Worm (Caenorhabditis elegans) whole organism, early embryonic: ENCODE data around the gene B0001.5.
"Not testable (repeated sequence)": the region's sequence is repeated elsewhere in the genome, so short reads cannot be mapped to it uniquely, and the experiment has no call there.

Experiments
- B0310.2 ChIP-seq: sonication (generic microtip); optimal IDR thresholded peaks from 2 replicates; lab custom pipeline; 2016; ENCODE audit warnings: mild to moderate bottlenecking, missing genetic modification characterization, missing compliant biosample characterization
- F13C5.2 ChIP-seq: sonication (generic microtip); optimal IDR thresholded peaks from 2 replicates; lab custom pipeline; 2017; ENCODE audit warnings: mild to moderate bottlenecking, missing genetic modification characterization, inconsistent platforms, missing compliant biosample characterization
- aly-1 ChIP-seq: sonication (generic microtip); optimal IDR thresholded peaks from 2 replicates; lab custom pipeline; 2016; ENCODE audit warnings: missing genetic modification characterization, missing compliant biosample characterization
- ama-1 ChIP-seq: fragments of 150-350 bp; optimal IDR thresholded peaks from 2 replicates; lab custom pipeline; 2014
- ceh-13 ChIP-seq: fragments of 200-800 bp; sonication (Bioruptor generic); optimal IDR thresholded peaks from 2 replicates; lab custom pipeline; 2018; ENCODE audit warnings: mild to moderate bottlenecking, missing genetic modification characterization, missing compliant biosample characterization
- ceh-36 ChIP-seq: sonication (generic microtip); optimal IDR thresholded peaks from 2 replicates; lab custom pipeline; 2016; ENCODE audit warnings: missing genetic modification characterization, inconsistent platforms, missing compliant biosample characterization
- ets-7 ChIP-seq: sonication (generic microtip); optimal IDR thresholded peaks from 2 replicates; lab custom pipeline; 2016; ENCODE audit warnings: missing genotype, missing genetic modification characterization, missing compliant biosample characterization
- flt-1 ChIP-seq: fragments of 200-800 bp; sonication (Bioruptor generic); IDR thresholded peaks from 2 replicates; pipeline ENCODE4 v1.3.6; 2022; ENCODE audit warnings: missing genetic modification characterization, missing compliant biosample characterization
- hmbx-1 ChIP-seq: sonication (generic microtip); optimal IDR thresholded peaks from 2 replicates; lab custom pipeline; 2016; ENCODE audit warnings: mild to moderate bottlenecking, missing genetic modification characterization, missing compliant biosample characterization
- hmg-4 ChIP-seq: fragments of 200-800 bp; sonication (Bioruptor generic); optimal IDR thresholded peaks from 2 replicates; lab custom pipeline; 2018; ENCODE audit warnings: mild to moderate bottlenecking, missing genetic modification characterization, missing compliant biosample characterization
- hnd-1 ChIP-seq: sonication (generic microtip); optimal IDR thresholded peaks from 2 replicates; lab custom pipeline; 2016; ENCODE audit warnings: missing genetic modification characterization, missing compliant biosample characterization
- pes-1 ChIP-seq: fragments of 200-800 bp; sonication (Bioruptor generic); IDR thresholded peaks from 2 replicates; pipeline ENCODE4 v1.3.6; 2022; ENCODE audit warnings: missing genetic modification reagents, missing genetic modification characterization, missing compliant biosample characterization
- scrt-1 ChIP-seq: fragments of 200-800 bp; sonication (Bioruptor generic); IDR thresholded peaks from 2 replicates; pipeline ENCODE4 v1.3.6; 2022; ENCODE audit warnings: missing genetic modification characterization, missing compliant biosample characterization
- sea-1 ChIP-seq: fragments of 200-800 bp; sonication (Bioruptor generic); conservative IDR thresholded peaks from 2 replicates; pipeline ENCODE4 v1.3.6; 2022; ENCODE audit warnings: missing genetic modification characterization, missing compliant biosample characterization
- tbx-11 ChIP-seq: fragments of 200-800 bp; sonication (Bioruptor generic); IDR thresholded peaks from 2 replicates; pipeline ENCODE4 v1.3.6; 2022; ENCODE audit warnings: missing genetic modification characterization, missing compliant biosample characterization
- tbx-37 ChIP-seq: fragments of 200-800 bp; sonication (Bioruptor generic); conservative IDR thresholded peaks from 2 replicates; pipeline ENCODE4 v1.3.6; 2022; ENCODE audit warnings: missing genetic modification reagents, missing genetic modification characterization, missing compliant biosample characterization
- tra-4 ChIP-seq: sonication (generic microtip); optimal IDR thresholded peaks from 2 replicates; lab custom pipeline; 2017; ENCODE audit warnings: missing genetic modification characterization, missing compliant biosample characterization

B0001.5 gene

DNA sequence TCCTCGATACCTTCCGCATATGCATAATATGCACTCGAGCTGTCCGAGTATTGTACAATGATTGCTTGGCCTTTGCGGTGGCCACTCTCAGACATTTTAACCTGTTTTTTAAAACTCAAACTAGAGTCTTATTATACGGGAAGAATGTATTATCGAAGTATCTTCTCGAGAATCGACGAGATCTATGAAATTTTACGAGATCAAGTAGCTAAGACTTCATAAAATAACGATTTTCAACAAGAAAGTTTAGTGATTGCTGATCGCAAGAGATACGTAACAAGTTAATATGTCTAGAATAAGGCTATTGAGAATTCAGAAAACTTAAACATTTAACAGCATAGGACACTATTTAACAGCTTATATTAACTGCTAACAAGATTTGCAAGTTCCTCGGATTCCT lies at the start of gene B0001.5:
B0001.5 (minus strand) TSS at position 101 of the 400 bp plus-strand sequence.
- TF ChIP-seq hnd-1 (tag; lab: Kevin White, UChicago) = no peak
- no peak for TF ChIP-seq ets-7
- TF ChIP-seq hmbx-1 = no peak
- no peak for TF ChIP-seq tbx-11
- TF ChIP-seq scrt-1 (GFP tag; lab: Robert Waterston, UW) = no peak
- no peak for TF ChIP-seq hmg-4
- no peak for TF ChIP-seq ama-1 (lab: Kevin White, UChicago)

- no peak for TF ChIP-seq ceh-13 (GFP tag; lab: Kevin White, UChicago)
- no peak for TF ChIP-seq hmbx-1
- no peak for TF ChIP-seq ets-7
- TF ChIP-seq aly-1 (tag; lab: Kevin White, UChicago) = no peak
- TF ChIP-seq scrt-1 (GFP tag; lab: Robert Waterston, UW) = no peak
- TF ChIP-seq tbx-11 = no peak
- no peak for TF ChIP-seq hnd-1 (tag; lab: Kevin White, UChicago)
- TF ChIP-seq hmg-4 = no peak
- TF ChIP-seq F13C5.2 (tag; lab: Kevin White, UChicago) = no peak
- TF ChIP-seq pes-1 (GFP tag; lab: Robert Waterston, UW) = no peak
- no peak for TF ChIP-seq ama-1 (lab: Kevin White, UChicago)
- TF ChIP-seq B0310.2 (tag; lab: Kevin White, UChicago) = no peak
- TF ChIP-seq sea-1 = no peak
- no peak for TF ChIP-seq tra-4
- TF ChIP-seq tbx-37 (GFP tag; lab: Robert Waterston, UW) = no peak
- no peak for TF ChIP-seq flt-1
- TF ChIP-seq ceh-36 (tag; lab: Kevin White, UChicago) = no peak
These were observed 49.1 kb upstream of the B0001.5 start for ce11 chrIV:12192104-12192763.

DNA sequence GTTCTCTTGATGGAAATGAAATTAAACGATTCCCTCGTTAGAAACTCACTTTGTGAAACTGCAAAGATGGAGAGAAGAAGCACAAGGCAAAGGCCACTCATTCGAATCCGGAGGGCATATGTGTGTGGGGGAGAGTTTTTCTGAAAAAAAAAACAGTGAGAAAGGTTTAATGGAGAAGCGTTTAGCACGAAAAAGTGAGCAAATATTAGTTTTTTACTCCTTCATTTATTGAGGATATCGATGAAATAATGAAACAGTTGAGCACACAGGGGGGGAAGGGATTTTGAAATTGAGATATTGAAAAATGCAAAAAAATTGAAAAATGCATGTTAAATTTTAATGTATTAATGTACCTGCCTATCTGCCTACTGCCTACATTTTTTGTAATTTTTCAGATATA lies 35.1 kb upstream of the B0001.5 start, which contains the start of gene nlr-1:
nlr-1 (minus strand) TSS at position 101 of the 400 bp plus-strand sequence.
- not testable (repeated sequence) for TF ChIP-seq ceh-13 (GFP tag; lab: Kevin White, UChicago); tbx-11; pes-1 (GFP tag; lab: Robert Waterston, UW)

ce11 chrIV:12170396-12170795 lies 27.3 kb upstream of the B0001.5 start:
- peak; percentile 56; the same call in 1 of the 2 replicates for TF ChIP-seq flt-1

DNA sequence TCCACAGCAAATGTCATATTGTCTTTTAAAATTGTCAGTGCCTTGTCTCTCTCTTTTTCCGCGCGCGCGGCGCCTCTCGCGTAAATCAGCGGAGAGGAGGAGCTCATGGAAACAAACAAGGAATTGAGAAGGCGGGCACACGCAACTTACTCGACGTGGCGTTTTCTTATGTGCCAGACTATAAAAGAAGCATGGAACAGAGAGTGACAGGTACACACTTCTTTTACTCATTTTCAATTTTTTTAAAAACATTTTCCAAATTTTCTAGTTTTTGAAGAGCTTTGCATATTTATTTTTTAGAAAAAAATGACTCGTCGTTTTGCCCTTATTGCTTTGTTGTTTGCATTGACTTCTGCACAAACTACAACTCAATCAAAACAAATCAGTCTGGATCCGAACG lies 24.8 kb upstream of the B0001.5 start, which contains the start of gene F20B10.3:
F20B10.3 (plus strand) TSS at position 301 of the 400 bp plus-strand sequence.
- no peak for TF ChIP-seq B0310.2 (tag; lab: Kevin White, UChicago)
- no peak for TF ChIP-seq ama-1 (lab: Kevin White, UChicago)
- no peak for TF ChIP-seq hnd-1 (tag; lab: Kevin White, UChicago)
- TF ChIP-seq ceh-36 (tag; lab: Kevin White, UChicago) = no peak
- no peak for TF ChIP-seq F13C5.2 (tag; lab: Kevin White, UChicago)
- TF ChIP-seq hmbx-1 = no peak
- TF ChIP-seq flt-1 = no peak
- TF ChIP-seq pes-1 (GFP tag; lab: Robert Waterston, UW) = no peak
- no peak for TF ChIP-seq ets-7
- TF ChIP-seq sea-1 = no peak
- TF ChIP-seq aly-1 (tag; lab: Kevin White, UChicago) = no peak
- TF ChIP-seq tra-4 = no peak
- TF ChIP-seq tbx-11 = no peak
- no peak for TF ChIP-seq tbx-37 (GFP tag; lab: Robert Waterston, UW)
- TF ChIP-seq scrt-1 (GFP tag; lab: Robert Waterston, UW) = no peak
- no peak for TF ChIP-seq ceh-13 (GFP tag; lab: Kevin White, UChicago)
- no peak for TF ChIP-seq hmg-4

ce11 chrIV:12165432-12166078 lies 22.4 kb upstream of the B0001.5 start:
- TF ChIP-seq tbx-37 (GFP tag; lab: Robert Waterston, UW) (no peak), scrt-1 (GFP tag; lab: Robert Waterston, UW) (no peak)

ce11 chrIV:12162732-12163131 lies 19.6 kb upstream of the B0001.5 start:
- TF ChIP-seq hmg-4 (no peak), B0310.2 (tag; lab: Kevin White, UChicago) (no peak), ets-7 (no peak), tbx-37 (GFP tag; lab: Robert Waterston, UW) (no peak), scrt-1 (GFP tag; lab: Robert Waterston, UW) (no peak), ceh-36 (tag; lab: Kevin White, UChicago) (no peak), aly-1 (tag; lab: Kevin White, UChicago) (no peak)

ce11 chrIV:12160421-12160820 lies 17.3 kb upstream of the B0001.5 start:
- no peak for TF ChIP-seq pes-1 (GFP tag; lab: Robert Waterston, UW)
- TF ChIP-seq hmg-4 = no peak
- TF ChIP-seq ceh-13 (GFP tag; lab: Kevin White, UChicago) = no peak
- TF ChIP-seq hnd-1 (tag; lab: Kevin White, UChicago) = no peak
- TF ChIP-seq tbx-11 = no peak
- no peak for TF ChIP-seq B0310.2 (tag; lab: Kevin White, UChicago)
- no peak for TF ChIP-seq ama-1 (lab: Kevin White, UChicago)
- no peak for TF ChIP-seq ets-7
- TF ChIP-seq tra-4 = no peak
- no peak for TF ChIP-seq hmbx-1
- no peak for TF ChIP-seq tbx-37 (GFP tag; lab: Robert Waterston, UW)
